Fruit fly (Drosophila melanogaster) whole organism, embryonic: ENCODE data around the gene gpp.
A peak's percentile ranks its signal among the peaks of the same experiment; 100 is the strongest.

Experiments
- Ada2b ChIP-seq: fragments of 200-800 bp; sonication (Bioruptor generic); IDR thresholded peaks from 2 replicates; pipeline ENCODE4 v1.3.6; 2022; ENCODE audit warnings: missing biosample characterization, missing genetic modification characterization
- Aef1 ChIP-seq: fragments of 200-800 bp; sonication (Bioruptor generic); IDR thresholded peaks from 3 replicates; pipeline ENCODE4 v1.3.6; 2022; ENCODE audit warnings: missing biosample characterization, missing genetic modification characterization
- CG11085 ChIP-seq: fragments of 200-800 bp; sonication (Bioruptor generic); IDR thresholded peaks from 2 replicates; pipeline ENCODE4 v1.3.6; 2022; ENCODE audit warnings: missing biosample characterization, missing genetic modification characterization
- CG11723 ChIP-seq: fragments of 200-800 bp; sonication (Bioruptor generic); optimal IDR thresholded peaks from 2 replicates; lab custom pipeline; 2017; ENCODE audit warnings: missing biosample characterization, mild to moderate bottlenecking, missing genetic modification characterization
- CG12744 ChIP-seq: fragments of 200-800 bp; sonication (Bioruptor generic); optimal IDR thresholded peaks from 2 replicates; lab custom pipeline; 2016; ENCODE audit warnings: missing biosample characterization, missing genetic modification characterization
- CG13424 ChIP-seq: fragments of 200-800 bp; sonication (Bioruptor generic); optimal IDR thresholded peaks from 2 replicates; lab custom pipeline; 2019; ENCODE audit warnings: missing biosample characterization, mild to moderate bottlenecking, missing genetic modification characterization, moderate library complexity
- CG15696 ChIP-seq: fragments of 200-800 bp; sonication (Bioruptor generic); optimal IDR thresholded peaks from 2 replicates; lab custom pipeline; 2019; ENCODE audit warnings: missing biosample characterization, mild to moderate bottlenecking, missing genetic modification characterization, moderate library complexity
- CG16815 ChIP-seq: fragments of 200-800 bp; sonication (Bioruptor generic); optimal IDR thresholded peaks from 3 replicates; lab custom pipeline; 2017; ENCODE audit warnings: missing biosample characterization, mild to moderate bottlenecking, missing genetic modification characterization
- CG17385 ChIP-seq: fragments of 200-800 bp; sonication (Bioruptor generic); optimal IDR thresholded peaks from 3 replicates; lab custom pipeline; 2018; ENCODE audit warnings: missing biosample characterization, mild to moderate bottlenecking, missing genetic modification characterization
- CG18011 ChIP-seq: fragments of 200-800 bp; sonication (Bioruptor generic); optimal IDR thresholded peaks from 2 replicates; lab custom pipeline; 2017; ENCODE audit warnings: missing biosample characterization, missing genetic modification characterization, mild to moderate bottlenecking, moderate library complexity, missing genotype
- CG1832 ChIP-seq: fragments of 200-800 bp; sonication (Bioruptor generic); optimal IDR thresholded peaks from 2 replicates; lab custom pipeline; 2017; ENCODE audit warnings: missing biosample characterization, mild to moderate bottlenecking, missing genetic modification characterization, inconsistent platforms
- CG3163 ChIP-seq: fragments of 200-800 bp; sonication (Bioruptor generic); optimal IDR thresholded peaks from 3 replicates; lab custom pipeline; 2016; ENCODE audit warnings: missing biosample characterization, missing genetic modification characterization
- CG34376 ChIP-seq: fragments of 200-800 bp; sonication (Bioruptor generic); optimal IDR thresholded peaks from 2 replicates; lab custom pipeline; 2018; ENCODE audit warnings: missing biosample characterization, mild to moderate bottlenecking, missing genetic modification characterization
- CG34422 ChIP-seq: fragments of 200-800 bp; sonication (Bioruptor generic); IDR thresholded peaks from 3 replicates; pipeline ENCODE4 v1.3.6; 2022; ENCODE audit warnings: missing biosample characterization, missing genetic modification characterization
- CG3995 ChIP-seq: fragments of 200-800 bp; sonication (Bioruptor generic); optimal IDR thresholded peaks from 3 replicates; lab custom pipeline; 2016; ENCODE audit warnings: missing biosample characterization, missing genetic modification characterization
- CG4617 ChIP-seq: fragments of 200-800 bp; sonication (Bioruptor generic); optimal IDR thresholded peaks from 3 replicates; lab custom pipeline; 2016; ENCODE audit warnings: missing biosample characterization, missing genetic modification characterization, borderline replicate concordance
- CG4707 ChIP-seq: fragments of 200-800 bp; sonication (Bioruptor generic); optimal IDR thresholded peaks from 2 replicates; lab custom pipeline; 2018; ENCODE audit warnings: missing biosample characterization, mild to moderate bottlenecking, missing genetic modification characterization, moderate library complexity
- Dip3 ChIP-seq: fragments of 200-800 bp; sonication (Bioruptor generic); optimal IDR thresholded peaks from 3 replicates; lab custom pipeline; 2016; ENCODE audit warnings: missing biosample characterization, missing genetic modification characterization
- Dp ChIP-seq: fragments of 200-800 bp; sonication (Bioruptor generic); optimal IDR thresholded peaks from 2 replicates; lab custom pipeline; 2018; ENCODE audit warnings: missing biosample characterization, mild to moderate bottlenecking, missing genetic modification characterization, moderate library complexity
- Ets97D ChIP-seq: fragments of 200-800 bp; sonication (Bioruptor generic); optimal IDR thresholded peaks from 3 replicates; lab custom pipeline; 2016; ENCODE audit warnings: missing biosample characterization, missing genetic modification characterization
- HmgD ChIP-seq: fragments of 200-800 bp; sonication (Bioruptor generic); optimal IDR thresholded peaks from 3 replicates; lab custom pipeline; 2016; ENCODE audit warnings: missing biosample characterization, missing genetic modification characterization
- Hmr ChIP-seq: fragments of 200-800 bp; sonication (Bioruptor generic); optimal IDR thresholded peaks from 3 replicates; lab custom pipeline; 2017; ENCODE audit warnings: mild to moderate bottlenecking, missing biosample characterization, missing genetic modification reagents, missing genetic modification characterization
- Hr78 ChIP-seq, 2 experiments: fragments of 200-800 bp in 1 of 2; fragments of >200 bp in 1 of 2; sonication (Bioruptor generic) in 1 of 2; optimal IDR thresholded peaks; 2 replicates each; lab custom pipeline; 2017 to 2019; ENCODE audit warnings: missing biosample characterization in 2 of 2, missing genetic modification characterization in 2 of 2, mild to moderate bottlenecking in 1 of 2, moderate library complexity in 1 of 2
- Hsf ChIP-seq: fragments of 200-800 bp; sonication (Bioruptor generic); optimal IDR thresholded peaks from 3 replicates; lab custom pipeline; 2016; ENCODE audit warnings: missing biosample characterization, missing genetic modification characterization
- Jarid2 ChIP-seq: fragments of 200-800 bp; sonication (Bioruptor generic); optimal IDR thresholded peaks from 3 replicates; lab custom pipeline; 2017; ENCODE audit warnings: mild to moderate bottlenecking, missing biosample characterization, missing genetic modification reagents, missing genetic modification characterization
- Rx ChIP-seq: fragments of 200-800 bp; sonication (Bioruptor generic); IDR thresholded peaks from 2 replicates; pipeline ENCODE4 v1.3.6; 2022; ENCODE audit warnings: missing biosample characterization, missing genetic modification characterization
- Ssrp ChIP-seq: fragments of 200-800 bp; sonication (Bioruptor generic); optimal IDR thresholded peaks from 2 replicates; lab custom pipeline; 2018; ENCODE audit warnings: missing biosample characterization, mild to moderate bottlenecking, missing genetic modification characterization, moderate library complexity
- aop ChIP-seq: fragments of 200-800 bp; sonication (Bioruptor generic); IDR thresholded peaks from 2 replicates; pipeline ENCODE4 v1.3.6; 2022; ENCODE audit warnings: missing biosample characterization, missing genetic modification characterization
- bab2 ChIP-seq: fragments of 200-800 bp; sonication (Bioruptor generic); optimal IDR thresholded peaks from 2 replicates; lab custom pipeline; 2016; ENCODE audit warnings: missing biosample characterization, missing genetic modification characterization
- bcd ChIP-seq: fragments of 200-800 bp; sonication (Bioruptor generic); optimal IDR thresholded peaks from 2 replicates; lab custom pipeline; 2017; ENCODE audit warnings: missing biosample characterization, mild to moderate bottlenecking, missing genetic modification characterization
- cad ChIP-seq: fragments of >200 bp; optimal IDR thresholded peaks from 2 replicates; lab custom pipeline; 2017; ENCODE audit warnings: missing biosample characterization, missing genetic modification characterization
- chinmo ChIP-seq: fragments of 200-800 bp; sonication (Bioruptor generic); IDR thresholded peaks from 4 replicates; pipeline ENCODE4 v1.3.6; 2022; ENCODE audit warnings: missing biosample characterization, missing genetic modification characterization; ENCODE audit not compliant: partially characterized antibody
- corto ChIP-seq: fragments of 200-800 bp; sonication (Bioruptor generic); optimal IDR thresholded peaks from 2 replicates; lab custom pipeline; 2016; ENCODE audit warnings: missing biosample characterization, mild to moderate bottlenecking, missing genetic modification characterization, moderate library complexity
- croc ChIP-seq: fragments of 200-800 bp; sonication (Bioruptor generic); conservative IDR thresholded peaks from 3 replicates; pipeline ENCODE4 v1.3.6; 2022; ENCODE audit warnings: missing biosample characterization, missing genetic modification characterization
- dmrt11E ChIP-seq: fragments of 200-800 bp; sonication (Bioruptor generic); optimal IDR thresholded peaks from 3 replicates; lab custom pipeline; 2018; ENCODE audit warnings: missing biosample characterization, mild to moderate bottlenecking, missing genetic modification characterization, moderate library complexity
- dpn ChIP-seq, 2 experiments: fragments of 200-800 bp; sonication (Bioruptor generic); optimal IDR thresholded peaks; 3 replicates each; lab custom pipeline; 2016; ENCODE audit warnings: missing biosample characterization in 2 of 2, missing genetic modification characterization in 2 of 2
- esg ChIP-seq: fragments of 200-800 bp; sonication (Bioruptor generic); conservative IDR thresholded peaks from 2 replicates; pipeline ENCODE4 v1.3.6; 2022; ENCODE audit warnings: missing biosample characterization, missing genetic modification characterization
- fd102C ChIP-seq: fragments of 200-800 bp; sonication (Bioruptor generic); optimal IDR thresholded peaks from 2 replicates; lab custom pipeline; 2018; ENCODE audit warnings: missing biosample characterization, mild to moderate bottlenecking, missing genetic modification characterization, moderate library complexity
- fd3F ChIP-seq: fragments of 200-800 bp; sonication (Bioruptor generic); optimal IDR thresholded peaks from 2 replicates; lab custom pipeline; 2018; ENCODE audit warnings: missing biosample characterization, mild to moderate bottlenecking, missing genetic modification characterization, moderate library complexity
- gfzf ChIP-seq: fragments of 200-800 bp; sonication (Bioruptor generic); optimal IDR thresholded peaks from 2 replicates; lab custom pipeline; 2016; ENCODE audit warnings: missing biosample characterization, mild to moderate bottlenecking, missing genetic modification characterization, moderate library complexity
- gt ChIP-seq: fragments of 200-800 bp; sonication (Bioruptor generic); IDR thresholded peaks from 2 replicates; pipeline ENCODE4 v1.3.6; 2022; ENCODE audit warnings: missing biosample characterization, missing genetic modification characterization
- h ChIP-seq: fragments of >200 bp; optimal IDR thresholded peaks from 2 replicates; lab custom pipeline; 2017
- ham ChIP-seq: fragments of 200-800 bp; sonication (Bioruptor generic); IDR thresholded peaks from 2 replicates; pipeline ENCODE4 v1.3.6; 2022; ENCODE audit warnings: missing biosample characterization, missing genetic modification characterization
- jing ChIP-seq: fragments of 200-800 bp; sonication (Bioruptor generic); optimal IDR thresholded peaks from 2 replicates; lab custom pipeline; 2018; ENCODE audit warnings: missing biosample characterization, mild to moderate bottlenecking, missing genetic modification characterization
- kay ChIP-seq: fragments of 200-800 bp; sonication (Bioruptor generic); optimal IDR thresholded peaks from 2 replicates; lab custom pipeline; 2016; ENCODE audit warnings: missing biosample characterization, missing genetic modification characterization
- mam ChIP-seq: fragments of 200-800 bp; sonication (Bioruptor generic); optimal IDR thresholded peaks from 3 replicates; lab custom pipeline; 2016; ENCODE audit warnings: missing biosample characterization, missing genetic modification characterization
- nerfin-2 ChIP-seq: fragments of 200-800 bp; sonication (Bioruptor generic); IDR thresholded peaks from 2 replicates; pipeline ENCODE4 v1.3.6; 2022; ENCODE audit warnings: missing biosample characterization, missing genetic modification characterization; ENCODE audit not compliant: partially characterized antibody
- odd ChIP-seq: fragments of 200-800 bp; sonication (Bioruptor generic); optimal IDR thresholded peaks from 2 replicates; lab custom pipeline; 2017; ENCODE audit warnings: missing biosample characterization, mild to moderate bottlenecking, missing genetic modification characterization
- sc ChIP-seq, 3 experiments: fragments of >200 bp in 2 of 3; fragments of 200-800 bp in 1 of 3; sonication (Bioruptor generic) in 1 of 3; optimal IDR thresholded peaks; 2 replicates in 2 of 3; 3 replicates in 1 of 3; lab custom pipeline; 2017; ENCODE audit warnings: mild to moderate bottlenecking in 1 of 3, missing biosample characterization in 1 of 3, missing genetic modification characterization in 1 of 3, missing genetic modification reagents in 1 of 3
- vfl ChIP-seq: fragments of 200-800 bp; sonication (Bioruptor generic); optimal IDR thresholded peaks from 2 replicates; lab custom pipeline; 2016; ENCODE audit warnings: missing biosample characterization, missing genetic modification characterization

gpp gene

DNA sequence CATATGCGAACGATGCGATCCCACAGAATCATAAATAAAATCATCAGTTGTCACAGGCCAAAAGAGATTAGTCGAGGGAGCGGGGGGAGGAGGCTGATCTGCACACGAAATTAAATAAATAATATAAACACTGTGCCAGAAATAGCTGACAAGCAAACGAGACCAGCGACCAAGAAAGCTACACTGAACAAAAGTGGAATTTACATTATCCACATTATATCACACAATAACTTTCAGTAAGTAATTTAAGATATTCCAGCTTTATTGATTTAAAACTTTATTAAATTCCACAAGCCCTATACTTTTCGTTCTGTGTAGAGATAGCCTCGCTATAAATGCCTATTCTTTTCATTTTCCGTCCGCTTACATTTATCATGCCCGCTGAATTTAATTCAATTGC is 2.5 kb upstream of the gpp start (continued):
- TF ChIP-seq CG17385 (GFP tag; lab: Kevin White, UChicago) (peak; percentile 79), HmgD (GFP tag; lab: Kevin White, UChicago) (no peak), Ada2b (GFP tag; lab: Robert Waterston, UW) (peak; percentile 89), corto (peak; percentile 26), Hmr (GFP tag; lab: Kevin White, UChicago) (peak; percentile 79), mam (GFP tag; lab: Kevin White, UChicago) (peak; percentile 81), Hr78 (GFP tag; optimal IDR thresholded peaks at IDR 0.05; lab: Kevin White, UChicago) (peak in 1 of 2 experiments; percentile 33), ham (GFP tag; lab: Robert Waterston, UW) (peak; percentile 39; the same call in 1 of the 2 replicates), chinmo (GFP tag; lab: Robert Waterston, UW) (no peak), CG12744 (GFP tag; lab: Kevin White, UChicago) (peak; percentile 64), CG3163 (GFP tag; lab: Kevin White, UChicago) (peak; percentile 35), odd (peak; percentile 72), vfl (GFP tag; lab: Kevin White, UChicago) (no peak), CG15696 (peak; percentile 35), CG18011 (GFP tag; lab: Kevin White, UChicago) (peak; percentile 62), cad (GFP tag; lab: Kevin White, UChicago) (no peak), CG4707 (GFP tag; lab: Kevin White, UChicago) (no peak), CG11085 (GFP tag; lab: Robert Waterston, UW) (peak; percentile 73), Dp (GFP tag; lab: Kevin White, UChicago) (no peak), aop (GFP tag; lab: Robert Waterston, UW) (0 out of 2 replicates have a peak, but pooled peaks have one; percentile 41), nerfin-2 (GFP tag; lab: Robert Waterston, UW) (no peak), Ssrp (tag; lab: Kevin White, UChicago) (peak; percentile 74), CG11723 (GFP tag; lab: Kevin White, UChicago) (peak; percentile 66), CG16815 (peak; percentile 58), Dip3 (GFP tag; lab: Kevin White, UChicago) (peak; percentile 63), h (lab: Kevin White, UChicago) (no peak), fd3F (peak; percentile 74), esg (peak; percentile 87), CG34376 (GFP tag; lab: Kevin White, UChicago) (no peak), croc (GFP tag; lab: Robert Waterston, UW) (peak; percentile 68), gt (GFP tag; lab: Robert Waterston, UW) (no peak), sc (optimal IDR thresholded peaks at IDR 0.05; lab: Kevin White, UChicago) (no peak), sc (GFP tag; optimal IDR thresholded peaks at IDR 0.05; lab: Kevin White, UChicago) (peak; percentile 52), kay (GFP tag; lab: Kevin White, UChicago) (peak; percentile 28), dmrt11E (tag; lab: Kevin White, UChicago) (peak; percentile 67), CG4617 (GFP tag; lab: Kevin White, UChicago) (peak; percentile 6), dpn (GFP tag; optimal IDR thresholded peaks at IDR 0.05; lab: Kevin White, UChicago) (peak; percentile 78 to 80), CG13424 (tag; lab: Kevin White, UChicago) (peak; percentile 79), Rx (GFP tag; lab: Robert Waterston, UW) (peak; percentile 72), CG1832 (no peak), Ets97D (peak; percentile 49), Hsf (GFP tag; lab: Kevin White, UChicago) (peak; percentile 85), fd102C (GFP tag; lab: Kevin White, UChicago) (no peak), bab2 (GFP tag; lab: Kevin White, UChicago) (peak; percentile 78), Aef1 (GFP tag; lab: Robert Waterston, UW) (peak; percentile 83), CG3995 (GFP tag; lab: Kevin White, UChicago) (no peak), CG34422 (GFP tag; lab: Robert Waterston, UW) (no peak; the same call in none of the 3 replicates), bcd (peak; percentile 76), gfzf (GFP tag; lab: Kevin White, UChicago) (no peak), jing (GFP tag; lab: Kevin White, UChicago) (peak; percentile 56), Jarid2 (GFP tag; lab: Kevin White, UChicago) (peak; percentile 57)
